Worm (Caenorhabditis elegans) whole organism, midembryonic: ENCODE results near the gene inx-11.
A peak's percentile ranks its signal among the peaks of the same experiment; 100 is the strongest.

Source experiments
- T22C8.4 ChIP-seq: fragments of 200-800 bp; sonication (Bioruptor generic); IDR thresholded peaks from 2 replicates; pipeline ENCODE4 v1.3.6; 2022; ENCODE audit warnings: missing genetic modification characterization, missing compliant biosample characterization
- cog-1 ChIP-seq: sonication (generic microtip); optimal IDR thresholded peaks from 2 replicates; lab custom pipeline; 2016; ENCODE audit warnings: missing genetic modification characterization, missing compliant biosample characterization
- flt-1 ChIP-seq: fragments of 200-800 bp; sonication (Bioruptor generic); IDR thresholded peaks from 2 replicates; pipeline ENCODE4 v1.3.6; 2022; ENCODE audit warnings: missing genetic modification characterization, missing compliant biosample characterization
- klf-2 ChIP-seq: fragments of 200-800 bp; sonication (Bioruptor generic); conservative IDR thresholded peaks from 2 replicates; pipeline ENCODE4 v1.3.6; 2022; ENCODE audit warnings: missing genetic modification reagents, missing genetic modification characterization, missing compliant biosample characterization
- med-1 ChIP-seq: sonication (generic microtip); optimal IDR thresholded peaks from 2 replicates; lab custom pipeline; 2017; ENCODE audit warnings: missing genetic modification characterization, mild to moderate bottlenecking, missing compliant biosample characterization, antibody characterized with exemption, missing genetic modification reagents; ENCODE audit not compliant: insufficient read depth
- ref-1 ChIP-seq: fragments of 200-800 bp; sonication (Bioruptor generic); conservative IDR thresholded peaks from 2 replicates; pipeline ENCODE4 v1.3.6; 2022; ENCODE audit warnings: missing genetic modification reagents, missing genetic modification characterization, missing compliant biosample characterization
- tab-1 ChIP-seq: fragments of 200-800 bp; sonication (Bioruptor generic); IDR thresholded peaks from 2 replicates; pipeline ENCODE4 v1.3.6; 2022; ENCODE audit warnings: missing genetic modification characterization, missing compliant biosample characterization
- ztf-23 ChIP-seq: fragments of 200-800 bp; sonication (Bioruptor generic); IDR thresholded peaks from 2 replicates; pipeline ENCODE4 v1.3.6; 2022; ENCODE audit warnings: missing genetic modification reagents, missing genetic modification characterization, missing compliant biosample characterization
- ztf-29 ChIP-seq: fragments of 200-800 bp; sonication (Bioruptor generic); IDR thresholded peaks from 2 replicates; pipeline ENCODE4 v1.3.6; 2022; ENCODE audit warnings: missing genetic modification reagents, missing genetic modification characterization, missing compliant biosample characterization

Gene inx-11

ce11 chrV:12488002-12488401 lies 968 bp downstream of the inx-11 start:
- TF ChIP-seq tab-1 (GFP tag; lab: Robert Waterston, UW) (no peak), ztf-23 (no peak), med-1 (GFP tag; lab: Kevin White, UChicago) (no peak), T22C8.4 (GFP tag; lab: Robert Waterston, UW) (no peak), ztf-29 (no peak), ref-1 (GFP tag; lab: Robert Waterston, UW) (no peak), cog-1 (tag; lab: Kevin White, UChicago) (no peak), klf-2 (GFP tag; lab: Robert Waterston, UW) (no peak), flt-1 (no peak)

- TF ChIP-seq med-1 (GFP tag; lab: Kevin White, UChicago) (no peak), klf-2 (GFP tag; lab: Robert Waterston, UW) (0 out of 2 replicates have a peak, but pooled peaks have one; percentile 16), ztf-23 (no peak), flt-1 (peak; percentile 23; the same call in 1 of the 2 replicates), tab-1 (GFP tag; lab: Robert Waterston, UW) (no peak), cog-1 (tag; lab: Kevin White, UChicago) (no peak), ref-1 (GFP tag; lab: Robert Waterston, UW) (no peak), ztf-29 (no peak), T22C8.4 (GFP tag; lab: Robert Waterston, UW) (no peak)
These were observed 4.1 kb downstream of the inx-11 start for ce11 chrV:12491070-12491643.

- TF ChIP-seq ref-1 (GFP tag; lab: Robert Waterston, UW) (no peak), med-1 (GFP tag; lab: Kevin White, UChicago) (no peak), tab-1 (GFP tag; lab: Robert Waterston, UW) (no peak), ztf-29 (no peak), cog-1 (tag; lab: Kevin White, UChicago) (no peak), T22C8.4 (GFP tag; lab: Robert Waterston, UW) (no peak), flt-1 (no peak), ztf-23 (no peak), klf-2 (GFP tag; lab: Robert Waterston, UW) (no peak)
These were observed 7.5 kb downstream of the inx-11 start, which contains the start of gene mrps-11 for ce11 chrV:12494522-12494921. Gene mrps-11, minus strand, starts transcription at chrV:12494622.

- TF ChIP-seq ztf-29 (no peak), tab-1 (GFP tag; lab: Robert Waterston, UW) (no peak), ztf-23 (no peak), med-1 (GFP tag; lab: Kevin White, UChicago) (no peak), cog-1 (tag; lab: Kevin White, UChicago) (no peak), klf-2 (GFP tag; lab: Robert Waterston, UW) (no peak), T22C8.4 (GFP tag; lab: Robert Waterston, UW) (peak; percentile 94), flt-1 (no peak)
These were observed 10.8 kb downstream of the inx-11 start, which contains the start of the genes W04D2.4 and rbm-25 for ce11 chrV:12497725-12498263. Gene W04D2.4, minus strand, starts transcription at chrV:12497755. Gene rbm-25, plus strand, starts transcription at chrV:12498213.

ce11 chrV:12503494-12503893 lies 16.5 kb downstream of the inx-11 start, which contains the start of gene T28H10.1:
Gene T28H10.1, plus strand, starts transcription at chrV:12503794.
- TF ChIP-seq cog-1 (tag; lab: Kevin White, UChicago) (no peak), ref-1 (GFP tag; lab: Robert Waterston, UW) (no peak), klf-2 (GFP tag; lab: Robert Waterston, UW) (no peak), ztf-29 (no peak), T22C8.4 (GFP tag; lab: Robert Waterston, UW) (no peak), flt-1 (no peak), ztf-23 (no peak), tab-1 (GFP tag; lab: Robert Waterston, UW) (no peak), med-1 (GFP tag; lab: Kevin White, UChicago) (no peak)

ce11 chrV:12505730-12506129 lies 18.7 kb downstream of the inx-11 start:
- TF ChIP-seq klf-2 (GFP tag; lab: Robert Waterston, UW), result no peak
- TF ChIP-seq flt-1, result no peak
- TF ChIP-seq tab-1 (GFP tag; lab: Robert Waterston, UW), result no peak
- TF ChIP-seq T22C8.4 (GFP tag; lab: Robert Waterston, UW), result no peak
- TF ChIP-seq med-1 (GFP tag; lab: Kevin White, UChicago), result no peak
- TF ChIP-seq cog-1 (tag; lab: Kevin White, UChicago), result no peak
- no peak for TF ChIP-seq ztf-23
- TF ChIP-seq ref-1 (GFP tag; lab: Robert Waterston, UW), result no peak
- TF ChIP-seq ztf-29, result no peak

ce11 chrV:12506185-12506584 lies 19.2 kb downstream of the inx-11 start, which contains the start of gene nlp-46:
Gene nlp-46, minus strand, starts transcription at chrV:12506285.
- TF ChIP-seq klf-2 (GFP tag; lab: Robert Waterston, UW), result no peak
- TF ChIP-seq T22C8.4 (GFP tag; lab: Robert Waterston, UW), result no peak
- TF ChIP-seq tab-1 (GFP tag; lab: Robert Waterston, UW), result no peak
- no peak for TF ChIP-seq flt-1
- no peak for TF ChIP-seq cog-1 (tag; lab: Kevin White, UChicago)
- no peak for TF ChIP-seq ztf-23
- TF ChIP-seq ztf-29, result no peak
- no peak for TF ChIP-seq med-1 (GFP tag; lab: Kevin White, UChicago)
- TF ChIP-seq ref-1 (GFP tag; lab: Robert Waterston, UW), result no peak

- TF ChIP-seq cog-1 (tag; lab: Kevin White, UChicago) (no peak), T22C8.4 (GFP tag; lab: Robert Waterston, UW) (no peak), klf-2 (GFP tag; lab: Robert Waterston, UW) (no peak), med-1 (GFP tag; lab: Kevin White, UChicago) (no peak), flt-1 (no peak), ref-1 (GFP tag; lab: Robert Waterston, UW) (no peak), ztf-29 (no peak), tab-1 (GFP tag; lab: Robert Waterston, UW) (no peak), ztf-23 (no peak)
These were observed 24.9 kb downstream of the inx-11 start for ce11 chrV:12511946-12512345.

ce11 chrV:12512773-12513172 lies 25.7 kb downstream of the inx-11 start, which contains the start of the genes T28H10.2 and lgmn-1:
Gene T28H10.2, minus strand, starts transcription at chrV:12512949.
Gene lgmn-1, plus strand, starts transcription at chrV:12513056.
- TF ChIP-seq ztf-23 (no peak), flt-1 (no peak), ztf-29 (no peak), med-1 (GFP tag; lab: Kevin White, UChicago) (no peak), klf-2 (GFP tag; lab: Robert Waterston, UW) (no peak), tab-1 (GFP tag; lab: Robert Waterston, UW) (no peak), cog-1 (tag; lab: Kevin White, UChicago) (no peak), T22C8.4 (GFP tag; lab: Robert Waterston, UW) (no peak), ref-1 (GFP tag; lab: Robert Waterston, UW) (no peak)
